Fruit fly (Drosophila melanogaster): ENCODE data around the gene CG12531.

CG12531 gene

DNA sequence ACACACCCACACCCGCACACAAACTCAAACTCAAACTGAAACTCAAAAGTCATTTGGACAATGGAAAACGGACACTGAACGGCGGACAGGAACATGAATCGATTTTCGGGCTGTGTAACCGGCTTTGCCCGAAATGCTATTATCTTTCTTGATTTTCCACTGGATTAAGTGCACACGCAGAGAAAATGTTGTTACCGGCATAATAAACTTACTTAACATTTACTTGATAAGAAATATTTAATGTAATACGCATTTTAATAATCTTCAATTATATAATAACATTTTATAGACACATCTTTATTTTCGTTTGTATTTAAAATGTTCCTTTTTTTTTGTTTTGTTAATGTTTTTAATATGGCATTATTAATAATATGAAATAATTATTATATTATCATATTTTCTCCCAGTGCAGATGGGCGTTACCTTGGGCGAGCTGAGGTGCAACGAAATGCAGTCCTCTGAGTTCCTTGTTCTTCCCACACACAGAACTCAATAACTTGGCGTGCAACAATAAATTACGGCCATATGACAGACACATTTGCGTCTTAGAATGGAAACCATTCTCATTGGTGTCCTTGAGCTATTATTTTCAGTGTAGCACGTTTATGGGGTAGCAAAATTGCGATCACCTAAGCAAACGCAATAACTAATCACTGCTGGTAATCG, 46.2 kb downstream of the CG12531 start, which contains the start of gene CG12702:
TSS of gene CG12702 (minus strand) at position 51 of the 666 bp plus-strand sequence.
- TF ChIP-seq usp (GFP tag; optimal IDR thresholded peaks at IDR 0.05) (no peak), EcR (GFP tag; optimal IDR thresholded peaks at IDR 0.05) (no peak), CG8478 (optimal IDR thresholded peaks at IDR 0.05) (no peak), psq (optimal IDR thresholded peaks at IDR 0.05) (no peak)

DNA sequence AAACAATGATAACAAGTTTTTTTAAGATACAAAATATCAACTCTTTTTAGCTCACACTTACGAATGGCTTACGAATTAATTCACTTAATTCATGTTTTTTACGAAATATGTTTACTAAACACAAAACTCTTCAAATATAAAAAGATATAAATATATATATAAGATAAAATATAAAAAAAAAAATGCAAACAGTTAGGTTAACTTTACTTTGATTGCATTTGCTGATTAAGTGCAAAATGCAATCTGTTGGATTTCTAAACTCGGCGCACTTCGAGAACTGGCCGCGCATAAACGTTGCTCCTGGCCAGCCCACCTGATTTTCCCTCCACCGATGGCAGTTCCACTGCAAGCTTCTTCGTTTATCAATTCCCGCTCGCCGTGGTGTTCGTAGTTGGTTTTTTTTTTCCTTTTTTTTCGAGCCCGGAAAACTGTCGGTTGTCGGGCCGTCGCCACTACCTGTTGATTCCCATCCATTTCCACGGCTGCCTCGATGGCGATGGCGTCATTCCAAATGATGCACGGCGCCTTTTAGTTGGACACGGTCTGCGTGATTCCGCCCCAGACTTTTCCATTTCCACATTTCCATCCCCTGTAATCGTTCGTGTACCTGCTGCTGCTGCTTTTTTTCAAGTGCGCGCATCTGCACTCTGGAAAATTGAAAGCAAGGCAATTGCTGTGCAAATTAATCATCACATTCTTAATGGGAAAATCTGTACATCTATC, 46.9 kb downstream of the CG12531 start:
- TF ChIP-seq pan (optimal IDR thresholded peaks at IDR 0.05): no peak
- TF ChIP-seq psq (optimal IDR thresholded peaks at IDR 0.05): no peak
- TF ChIP-seq usp (GFP tag; optimal IDR thresholded peaks at IDR 0.05): no peak
- no peak for TF ChIP-seq CG8478 (optimal IDR thresholded peaks at IDR 0.05)
- TF ChIP-seq EcR (GFP tag; optimal IDR thresholded peaks at IDR 0.05): no peak
- TF ChIP-seq Dll (optimal IDR thresholded peaks at IDR 0.05): no peak

DNA sequence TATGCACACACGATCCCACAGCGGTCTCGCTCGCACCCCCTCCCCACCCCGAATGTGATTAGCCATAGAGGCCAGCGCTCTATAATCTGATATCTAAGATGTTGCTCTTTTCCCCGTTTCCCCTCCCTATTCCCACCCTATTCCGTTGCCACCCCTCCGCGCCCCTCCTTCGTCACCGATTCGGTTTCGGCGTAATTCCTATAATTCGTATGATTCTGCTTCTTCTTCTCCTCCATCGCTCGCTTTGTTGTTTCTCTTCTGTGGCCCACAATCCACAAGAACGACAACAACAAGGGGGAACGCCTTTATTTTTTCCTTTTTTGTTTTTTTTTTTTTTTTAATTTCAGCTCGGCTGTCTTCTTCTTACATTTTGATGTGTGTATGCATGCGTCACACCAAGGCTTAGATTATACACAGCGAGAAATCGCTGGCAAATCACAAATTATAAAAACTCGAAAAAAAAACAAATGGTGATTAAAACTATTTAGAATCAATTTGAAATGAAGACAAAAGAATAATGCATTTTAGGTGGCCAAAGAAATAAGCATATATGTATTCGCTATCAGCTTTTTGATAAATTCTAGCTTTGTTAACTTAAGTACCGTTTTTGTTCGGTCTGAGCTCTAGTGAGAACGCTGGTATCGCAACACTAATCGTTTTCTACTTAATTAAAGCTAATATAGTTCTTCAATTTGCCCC, 51.2 kb downstream of the CG12531 start:
- TF ChIP-seq usp (GFP tag; optimal IDR thresholded peaks at IDR 0.05): no peak
- TF ChIP-seq Dll (optimal IDR thresholded peaks at IDR 0.05): no peak
- no peak for TF ChIP-seq psq (optimal IDR thresholded peaks at IDR 0.05)
- TF ChIP-seq EcR (GFP tag; optimal IDR thresholded peaks at IDR 0.05): no peak
- TF ChIP-seq pan (optimal IDR thresholded peaks at IDR 0.05): no peak
- TF ChIP-seq CG8478 (optimal IDR thresholded peaks at IDR 0.05): no peak

DNA sequence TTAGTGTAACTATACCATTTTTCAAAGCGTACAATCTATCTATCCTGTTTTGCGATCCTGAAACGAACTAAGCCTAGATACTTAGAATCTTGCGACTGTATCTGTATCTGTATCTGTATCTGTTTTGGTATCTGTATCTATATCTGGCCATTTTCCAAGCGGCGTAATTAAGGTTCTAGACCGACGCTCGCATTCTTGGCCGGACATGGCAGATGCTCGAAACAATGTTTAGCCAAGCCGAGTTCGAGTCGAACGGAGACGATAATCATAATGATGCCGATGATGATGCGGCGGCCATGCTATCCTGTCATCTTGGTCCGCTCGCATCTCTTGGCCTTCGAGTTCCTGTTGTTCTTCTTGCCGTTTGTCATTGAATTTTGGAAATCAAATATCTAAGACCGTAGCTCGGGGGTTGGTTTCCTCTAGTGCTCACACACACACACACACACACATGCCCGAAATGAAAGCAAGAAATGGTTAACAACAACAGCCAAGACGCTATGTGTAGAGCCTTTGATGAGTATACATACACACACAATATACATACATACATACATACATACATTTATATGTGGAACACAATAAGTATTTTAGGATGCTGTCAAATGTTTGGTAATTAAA, 53.4 kb downstream of the CG12531 start:
- TF ChIP-seq Dll (optimal IDR thresholded peaks at IDR 0.05): no peak
- no peak for TF ChIP-seq usp (GFP tag; optimal IDR thresholded peaks at IDR 0.05)
- no peak for TF ChIP-seq pan (optimal IDR thresholded peaks at IDR 0.05)
- no peak for TF ChIP-seq EcR (GFP tag; optimal IDR thresholded peaks at IDR 0.05)
- TF ChIP-seq psq (optimal IDR thresholded peaks at IDR 0.05): no peak
- no peak for TF ChIP-seq CG8478 (optimal IDR thresholded peaks at IDR 0.05)

DNA sequence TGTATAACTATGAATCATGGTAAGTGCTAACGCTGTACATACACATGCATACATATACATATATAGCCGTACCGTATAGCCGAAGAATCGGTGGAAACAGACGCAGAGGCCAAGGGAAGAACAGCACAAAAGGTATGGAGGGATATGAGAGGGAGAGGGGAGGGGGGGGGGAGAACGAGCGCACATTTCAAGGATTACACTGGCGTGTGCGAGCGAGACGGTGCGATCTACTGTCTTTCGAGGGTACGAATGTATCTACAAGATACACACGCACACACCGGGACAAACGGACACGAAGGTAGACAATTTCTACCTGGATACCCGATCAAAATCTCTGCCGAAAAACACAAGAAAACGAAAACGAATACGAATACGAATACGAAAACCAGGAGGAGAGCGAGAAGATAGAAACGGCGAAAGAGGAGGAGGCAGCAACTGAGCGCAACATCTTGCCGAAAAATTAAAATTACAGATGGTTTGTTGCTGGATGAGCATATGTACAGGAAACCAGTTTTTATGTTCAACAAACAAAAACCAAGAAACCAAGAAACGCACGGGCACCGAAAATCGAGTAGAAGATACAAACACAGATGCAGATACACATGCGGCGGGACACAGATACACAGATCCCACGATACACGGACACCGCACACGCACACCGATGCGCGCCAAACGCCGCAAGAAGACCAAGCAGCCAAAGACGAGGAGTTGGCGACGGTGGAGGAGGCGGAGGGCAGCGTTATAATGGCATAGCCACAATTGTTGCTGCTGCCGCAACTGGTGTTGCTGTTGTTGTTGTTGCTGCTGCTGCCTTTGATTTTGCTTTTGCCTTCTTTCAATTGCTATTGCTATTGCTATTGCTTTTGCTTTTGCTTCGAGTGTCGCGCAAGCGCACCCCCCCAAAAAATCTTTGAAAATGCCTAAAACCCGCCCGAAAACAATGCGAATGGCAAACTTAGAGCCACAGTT, 55.3 kb downstream of the CG12531 start:
- no peak for TF ChIP-seq pan (optimal IDR thresholded peaks at IDR 0.05)
- TF ChIP-seq Dll (optimal IDR thresholded peaks at IDR 0.05): no peak
- TF ChIP-seq EcR (GFP tag; optimal IDR thresholded peaks at IDR 0.05): no peak
- no peak for TF ChIP-seq usp (GFP tag; optimal IDR thresholded peaks at IDR 0.05)
- TF ChIP-seq CG8478 (optimal IDR thresholded peaks at IDR 0.05): no peak
- no peak for TF ChIP-seq psq (optimal IDR thresholded peaks at IDR 0.05)

DNA sequence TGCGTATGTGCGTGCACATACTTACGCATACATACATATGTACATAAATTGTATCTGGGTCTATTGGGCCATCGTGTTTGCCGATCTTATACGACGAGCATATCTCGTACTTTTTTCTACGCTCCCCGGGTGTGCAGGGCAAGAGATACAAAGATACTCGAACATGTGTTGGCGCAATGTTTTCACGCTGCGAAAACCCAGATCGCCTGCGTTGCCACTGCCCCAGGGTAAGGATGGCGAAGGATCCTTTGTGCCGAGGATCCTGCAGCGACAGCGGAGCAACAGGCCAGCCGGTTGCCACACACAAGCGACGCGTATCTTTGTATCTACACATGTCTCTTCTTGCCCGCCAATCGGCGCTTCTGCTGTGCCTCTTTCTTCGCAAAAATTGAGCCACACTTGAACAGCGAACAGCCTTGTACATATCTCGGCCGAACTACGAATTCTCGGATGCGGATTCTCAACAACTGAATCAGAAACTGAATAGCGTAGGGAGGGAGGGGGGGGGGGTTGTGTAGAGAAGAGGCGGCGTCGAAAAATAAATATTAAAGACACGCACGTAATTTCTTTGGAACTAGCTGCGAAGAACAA, 56.4 kb downstream of the CG12531 start:
- TF ChIP-seq pan (optimal IDR thresholded peaks at IDR 0.05): no peak
- no peak for TF ChIP-seq Dll (optimal IDR thresholded peaks at IDR 0.05)
- no peak for TF ChIP-seq psq (optimal IDR thresholded peaks at IDR 0.05)
- no peak for TF ChIP-seq EcR (GFP tag; optimal IDR thresholded peaks at IDR 0.05)
- TF ChIP-seq usp (GFP tag; optimal IDR thresholded peaks at IDR 0.05): no peak
- no peak for TF ChIP-seq CG8478 (optimal IDR thresholded peaks at IDR 0.05)
